Worm (Caenorhabditis elegans) whole organism, L4 larva: ENCODE data around the gene blos-8.

Source experiments
- F10B5.3 ChIP-seq: sonication (generic microtip); optimal IDR thresholded peaks from 2 replicates; lab custom pipeline; 2016; ENCODE audit warnings: mild to moderate bottlenecking, missing genetic modification characterization, missing compliant biosample characterization
- daf-12 ChIP-seq: fragments of 150-350 bp; optimal IDR thresholded peaks from 2 replicates; lab custom pipeline; 2014; ENCODE audit warnings: missing biosample characterization, missing genetic modification reagents, missing genetic modification characterization
- fkh-10 ChIP-seq: fragments of 150-350 bp; optimal IDR thresholded peaks from 2 replicates; lab custom pipeline; 2014; ENCODE audit warnings: missing biosample characterization, missing genetic modification reagents, missing genetic modification characterization
- mep-1 ChIP-seq: fragments of 150-350 bp; sonication (generic microtip); optimal IDR thresholded peaks from 3 replicates; lab custom pipeline; 2014; ENCODE audit warnings: missing biosample characterization, missing genetic modification characterization
- nhr-28 ChIP-seq: fragments of 150-350 bp; optimal IDR thresholded peaks from 2 replicates; lab custom pipeline; 2014; ENCODE audit warnings: missing biosample characterization, missing genetic modification characterization
- nhr-76 ChIP-seq: fragments of 150-350 bp; optimal IDR thresholded peaks from 2 replicates; lab custom pipeline; 2014; ENCODE audit warnings: missing biosample characterization, missing genetic modification characterization
- nhr-77 ChIP-seq: fragments of 150-350 bp; optimal IDR thresholded peaks from 2 replicates; lab custom pipeline; 2014; ENCODE audit warnings: missing biosample characterization, missing genetic modification characterization
- pha-4 ChIP-seq, 2 experiments: fragments of 150-350 bp in 1 of 2; fragments of 200-800 bp in 1 of 2; sonication (Bioruptor generic) in 1 of 2; IDR thresholded peaks in 1 of 2; optimal IDR thresholded peaks in 1 of 2; 2 replicates each; pipeline versions ENCODE4 v1.3.6 to Lab custom; 2014 to 2022; ENCODE audit warnings: missing genetic modification characterization in 2 of 2, missing genetic modification reagents in 2 of 2, missing biosample characterization in 1 of 2, missing compliant biosample characterization in 1 of 2
- spr-3 ChIP-seq: fragments of 200-800 bp; sonication (Bioruptor generic); optimal IDR thresholded peaks from 2 replicates; lab custom pipeline; 2018; ENCODE audit warnings: mild to moderate bottlenecking, missing genetic modification characterization, missing compliant biosample characterization
- unc-62 ChIP-seq, 3 experiments: fragments of 150-350 bp in 1 of 3; sonication (generic microtip); optimal IDR thresholded peaks in 2 of 3; peaks in 1 of 3; 1 replicate in 1 of 3; 2 replicates in 2 of 3; lab custom pipeline; 2014 to 2017; ENCODE audit warnings: missing biosample characterization in 3 of 3, missing genetic modification characterization in 3 of 3, missing genetic modification reagents in 3 of 3, missing genotype in 1 of 3

ce11 chrX:15434922-15435321 is 3.9 kb upstream of the blos-8 start:
- TF ChIP-seq mep-1 (tag; lab: Kevin White, UChicago) (no peak), nhr-77 (tag; lab: Kevin White, UChicago) (no peak), nhr-76 (tag; lab: Kevin White, UChicago) (no peak), daf-12 (no peak), unc-62 (GFP tag; optimal IDR thresholded peaks at IDR 0.05 in 1 of 2; lab: Kevin White, UChicago) (no peak), unc-62 (tag; optimal IDR thresholded peaks at IDR 0.05; lab: Kevin White, UChicago) (no peak), nhr-28 (no peak), F10B5.3 (tag; lab: Kevin White, UChicago) (no peak), fkh-10 (no peak), spr-3 (no peak), pha-4 (GFP tag; IDR thresholded peaks at IDR 0.05; lab: Robert Waterston, UW) (no peak), pha-4 (tag; optimal IDR thresholded peaks at IDR 0.05; lab: Kevin White, UChicago) (no peak)
